Fruit fly (Drosophila melanogaster) whole organism, embryonic: ENCODE data around the gene CG14220.

Experiments
- ATbp ChIP-seq: fragments of 200-800 bp; sonication (Bioruptor generic); optimal IDR thresholded peaks from 2 replicates; lab custom pipeline; 2017; ENCODE audit warnings: missing biosample characterization, mild to moderate bottlenecking, missing genetic modification characterization, missing genetic modification reagents
- Blimp-1 ChIP-seq: fragments of 200-800 bp; sonication (Bioruptor generic); optimal IDR thresholded peaks from 3 replicates; lab custom pipeline; 2018; ENCODE audit warnings: missing biosample characterization, missing genetic modification characterization, mild to moderate bottlenecking, moderate library complexity, missing genetic modification reagents
- CG11560 ChIP-seq: fragments of 200-800 bp; sonication (Bioruptor generic); IDR thresholded peaks from 3 replicates; pipeline ENCODE4 v1.3.6; 2022; ENCODE audit warnings: missing biosample characterization, missing genetic modification characterization
- CG12155 ChIP-seq: fragments of 200-800 bp; sonication (Bioruptor generic); optimal IDR thresholded peaks from 3 replicates; lab custom pipeline; 2016; ENCODE audit warnings: missing biosample characterization, missing genetic modification characterization
- CG1233 ChIP-seq: fragments of 200-800 bp; sonication (Bioruptor generic); optimal IDR thresholded peaks from 4 replicates; lab custom pipeline; 2018; ENCODE audit warnings: missing biosample characterization, mild to moderate bottlenecking, missing genetic modification characterization
- CG13894 ChIP-seq: fragments of 200-800 bp; sonication (Bioruptor generic); optimal IDR thresholded peaks from 3 replicates; lab custom pipeline; 2018; ENCODE audit warnings: missing biosample characterization, mild to moderate bottlenecking, missing genetic modification characterization, moderate library complexity
- CG1529 ChIP-seq: fragments of 200-800 bp; sonication (Bioruptor generic); optimal IDR thresholded peaks from 3 replicates; lab custom pipeline; 2018; ENCODE audit warnings: missing biosample characterization, missing genetic modification characterization
- CG17361 ChIP-seq: fragments of 200-800 bp; sonication (Bioruptor generic); IDR thresholded peaks from 3 replicates; pipeline ENCODE4 v1.3.6; 2022; ENCODE audit warnings: missing biosample characterization, missing genetic modification characterization
- CG17385 ChIP-seq: fragments of 200-800 bp; sonication (Bioruptor generic); optimal IDR thresholded peaks from 3 replicates; lab custom pipeline; 2018; ENCODE audit warnings: missing biosample characterization, mild to moderate bottlenecking, missing genetic modification characterization
- CG17612 ChIP-seq: fragments of 200-800 bp; sonication (Bioruptor generic); IDR thresholded peaks from 2 replicates; pipeline ENCODE4 v1.3.6; 2022; ENCODE audit warnings: missing biosample characterization, missing genetic modification characterization
- CG17802 ChIP-seq: fragments of 200-800 bp; sonication (Bioruptor generic); optimal IDR thresholded peaks from 2 replicates; lab custom pipeline; 2018; ENCODE audit warnings: missing biosample characterization, mild to moderate bottlenecking, missing genetic modification characterization, moderate library complexity
- CG2129 ChIP-seq: fragments of 200-800 bp; sonication (Bioruptor generic); IDR thresholded peaks from 2 replicates; pipeline ENCODE4 v1.3.6; 2022; ENCODE audit warnings: missing biosample characterization, missing genetic modification characterization; ENCODE audit not compliant: partially characterized antibody
- CG30020 ChIP-seq: fragments of 200-800 bp; optimal IDR thresholded peaks from 2 replicates; lab custom pipeline; 2019; ENCODE audit warnings: missing biosample characterization, mild to moderate bottlenecking, missing genetic modification characterization, moderate library complexity
- CG30431 ChIP-seq: fragments of 200-800 bp; sonication (Bioruptor generic); optimal IDR thresholded peaks from 2 replicates; lab custom pipeline; 2017; ENCODE audit warnings: missing biosample characterization, missing genetic modification characterization
- CG32772 ChIP-seq: fragments of 200-800 bp; sonication (Bioruptor generic); IDR thresholded peaks from 2 replicates; pipeline ENCODE4 v1.3.6; 2022; ENCODE audit warnings: missing biosample characterization, missing genetic modification characterization
- CG34376 ChIP-seq: fragments of 200-800 bp; sonication (Bioruptor generic); optimal IDR thresholded peaks from 2 replicates; lab custom pipeline; 2018; ENCODE audit warnings: missing biosample characterization, mild to moderate bottlenecking, missing genetic modification characterization
- CG4282 ChIP-seq: fragments of 200-800 bp; sonication (Bioruptor generic); optimal IDR thresholded peaks from 2 replicates; lab custom pipeline; 2016; ENCODE audit warnings: missing biosample characterization, missing genetic modification characterization
- CG4820 ChIP-seq: fragments of 200-800 bp; sonication (Bioruptor generic); optimal IDR thresholded peaks from 3 replicates; lab custom pipeline; 2016; ENCODE audit warnings: missing biosample characterization, missing genetic modification characterization
- CG6272 ChIP-seq: fragments of 200-800 bp; sonication (Bioruptor generic); IDR thresholded peaks from 2 replicates; pipeline ENCODE4 v1.3.6; 2022; ENCODE audit warnings: missing biosample characterization, missing genetic modification characterization
- Camta ChIP-seq: fragments of 200-800 bp; sonication (Bioruptor generic); optimal IDR thresholded peaks from 2 replicates; lab custom pipeline; 2016; ENCODE audit warnings: missing biosample characterization, missing genetic modification characterization
- CrebB ChIP-seq: fragments of 200-800 bp; sonication (Bioruptor generic); optimal IDR thresholded peaks from 3 replicates; lab custom pipeline; 2018; ENCODE audit warnings: missing biosample characterization, mild to moderate bottlenecking, missing genetic modification characterization
- Fer3 ChIP-seq: fragments of 200-800 bp; sonication (Bioruptor generic); optimal IDR thresholded peaks from 2 replicates; lab custom pipeline; 2018; ENCODE audit warnings: missing biosample characterization, mild to moderate bottlenecking, missing genetic modification characterization, moderate library complexity
- Hey ChIP-seq: fragments of 200-800 bp; sonication (Bioruptor generic); optimal IDR thresholded peaks from 3 replicates; lab custom pipeline; 2018; ENCODE audit warnings: missing biosample characterization, mild to moderate bottlenecking, missing genetic modification characterization
- HmgZ ChIP-seq: fragments of 200-800 bp; sonication (Bioruptor generic); optimal IDR thresholded peaks from 2 replicates; lab custom pipeline; 2018; ENCODE audit warnings: missing biosample characterization, mild to moderate bottlenecking, missing genetic modification characterization
- NFAT ChIP-seq: fragments of 200-800 bp; sonication (Bioruptor generic); IDR thresholded peaks from 2 replicates; pipeline ENCODE4 v1.3.6; 2022; ENCODE audit warnings: missing biosample characterization, missing genetic modification characterization
- Ptx1 ChIP-seq: fragments of 200-800 bp; sonication (Bioruptor generic); IDR thresholded peaks from 2 replicates; pipeline ENCODE4 v1.3.6; 2022; ENCODE audit warnings: missing biosample characterization, missing genetic modification characterization
- Scr ChIP-seq: fragments of 200-800 bp; sonication (Bioruptor generic); IDR thresholded peaks from 2 replicates; pipeline ENCODE4 v1.3.6; 2022; ENCODE audit warnings: missing biosample characterization, missing genetic modification characterization; ENCODE audit not compliant: partially characterized antibody
- Sin3A ChIP-seq: fragments of >200 bp; optimal IDR thresholded peaks from 2 replicates; lab custom pipeline; 2018
- Sry-δ ChIP-seq: fragments of 200-800 bp; sonication (Bioruptor generic); optimal IDR thresholded peaks from 2 replicates; lab custom pipeline; 2016; ENCODE audit warnings: missing biosample characterization, missing genetic modification characterization
- Usf ChIP-seq: fragments of 200-800 bp; sonication (Bioruptor generic); optimal IDR thresholded peaks from 2 replicates; lab custom pipeline; 2017; ENCODE audit warnings: missing genotype, missing biosample characterization, missing genetic modification characterization
- chm ChIP-seq: fragments of 200-800 bp; sonication (Bioruptor generic); IDR thresholded peaks from 2 replicates; pipeline ENCODE4 v1.3.6; 2022; ENCODE audit warnings: missing biosample characterization, missing genetic modification characterization
- cwo ChIP-seq: fragments of 200-800 bp; sonication (Bioruptor generic); optimal IDR thresholded peaks from 3 replicates; lab custom pipeline; 2017; ENCODE audit warnings: missing biosample characterization, missing genetic modification characterization, mild to moderate bottlenecking, moderate library complexity, missing genetic modification reagents
- danr ChIP-seq: fragments of 200-800 bp; sonication (Bioruptor generic); IDR thresholded peaks from 2 replicates; pipeline ENCODE4 v1.3.6; 2022; ENCODE audit warnings: missing biosample characterization, missing genetic modification characterization
- dm ChIP-seq: fragments of 200-800 bp; sonication (Bioruptor generic); optimal IDR thresholded peaks from 3 replicates; lab custom pipeline; 2016; ENCODE audit warnings: missing biosample characterization, missing genetic modification characterization
- gce ChIP-seq: fragments of 200-800 bp; sonication (Bioruptor generic); IDR thresholded peaks from 3 replicates; pipeline ENCODE4 v1.3.6; 2022; ENCODE audit warnings: missing biosample characterization, missing genetic modification characterization
- grau ChIP-seq: fragments of 200-800 bp; optimal IDR thresholded peaks from 3 replicates; lab custom pipeline; 2019; ENCODE audit warnings: missing biosample characterization, mild to moderate bottlenecking, missing genetic modification characterization, moderate library complexity
- her ChIP-seq: fragments of 200-800 bp; sonication (Bioruptor generic); optimal IDR thresholded peaks from 2 replicates; lab custom pipeline; 2016; ENCODE audit warnings: missing biosample characterization, missing genetic modification characterization
- nerfin-1 ChIP-seq: fragments of 200-800 bp; sonication (Bioruptor generic); optimal IDR thresholded peaks from 3 replicates; lab custom pipeline; 2019; ENCODE audit warnings: missing biosample characterization, mild to moderate bottlenecking, missing genetic modification characterization, moderate library complexity
- nom ChIP-seq: fragments of 200-800 bp; sonication (Bioruptor generic); optimal IDR thresholded peaks from 2 replicates; lab custom pipeline; 2017; ENCODE audit warnings: missing biosample characterization, missing genetic modification characterization, mild to moderate bottlenecking, moderate library complexity, missing genetic modification reagents
- oc ChIP-seq: fragments of 200-800 bp; sonication (Bioruptor generic); optimal IDR thresholded peaks from 2 replicates; lab custom pipeline; 2018; ENCODE audit warnings: missing biosample characterization, mild to moderate bottlenecking, missing genetic modification characterization, moderate library complexity
- pan ChIP-seq, 4 experiments: fragments of >200 bp in 3 of 4; fragments of 200-800 bp in 1 of 4; sonication (Bioruptor generic) in 1 of 4; optimal IDR thresholded peaks in 3 of 4; IDR thresholded peaks in 1 of 4; 2 replicates each; pipeline versions ENCODE4 v1.3.6 to Lab custom; 2017 to 2022; ENCODE audit warnings: missing biosample characterization in 2 of 4, missing genetic modification characterization in 2 of 4, mixed read lengths in 1 of 4
- pfk ChIP-seq: fragments of 200-800 bp; sonication (Bioruptor generic); optimal IDR thresholded peaks from 2 replicates; lab custom pipeline; 2018; ENCODE audit warnings: missing biosample characterization, mild to moderate bottlenecking, missing genetic modification characterization, moderate library complexity
- pho ChIP-seq: fragments of 200-800 bp; sonication (Bioruptor generic); optimal IDR thresholded peaks from 2 replicates; lab custom pipeline; 2016; ENCODE audit warnings: missing biosample characterization, missing genetic modification characterization
- row ChIP-seq: fragments of 200-800 bp; sonication (Bioruptor generic); IDR thresholded peaks from 3 replicates; pipeline ENCODE4 v1.3.6; 2022; ENCODE audit warnings: missing biosample characterization, missing genetic modification characterization
- sisA ChIP-seq: fragments of 200-800 bp; sonication (Bioruptor generic); IDR thresholded peaks from 2 replicates; pipeline ENCODE4 v1.3.6; 2022; ENCODE audit warnings: missing biosample characterization, missing genetic modification characterization
- so ChIP-seq: fragments of 200-800 bp; sonication (Bioruptor generic); IDR thresholded peaks from 3 replicates; pipeline ENCODE4 v1.3.6; 2022; ENCODE audit warnings: missing biosample characterization, missing genetic modification characterization
- sob ChIP-seq: fragments of 200-800 bp; sonication (Bioruptor generic); IDR thresholded peaks from 2 replicates; pipeline ENCODE4 v1.3.6; 2022; ENCODE audit warnings: missing biosample characterization, missing genetic modification characterization
- ttk ChIP-seq: fragments of 200-800 bp; sonication (Bioruptor generic); IDR thresholded peaks from 2 replicates; pipeline ENCODE4 v2.1.2; 2022; ENCODE audit warnings: missing biosample characterization, missing genetic modification characterization
- zfh1 ChIP-seq: fragments of 200-800 bp; sonication (Bioruptor generic); IDR thresholded peaks from 3 replicates; pipeline ENCODE4 v1.3.6; 2022; ENCODE audit warnings: missing biosample characterization, missing genetic modification characterization

Gene CG14220

dm6 chrX:19597684-19598363, 3.8 kb downstream of the CG14220 start, which contains the start of gene RpS10b (continued):
- TF ChIP-seq sob (peak; percentile 76), zfh1 (GFP tag; lab: Robert Waterston, UW) (peak; percentile 86), pan (optimal IDR thresholded peaks at IDR 0.05; lab: Kevin White, UChicago) (no peak), pan (GFP tag; optimal IDR thresholded peaks at IDR 0.05 in 1 of 2, IDR thresholded peaks at IDR 0.05 in 1 of 2) (peak in 1 of 2 experiments; percentile 87), chm (GFP tag; lab: Robert Waterston, UW) (peak; percentile 90), Scr (GFP tag; lab: Robert Waterston, UW) (peak; percentile 97), CG17385 (peak; percentile 98), cwo (GFP tag; lab: Kevin White, UChicago) (peak; percentile 77), Sry-δ (peak; percentile 95), CG11560 (tag; lab: Robert Waterston, UW) (peak; percentile 73; the same call in 1 of the 3 replicates), grau (tag; lab: Kevin White, UChicago) (peak; percentile 81), CG30020 (tag; lab: Kevin White, UChicago) (peak; percentile 69), Blimp-1 (peak; percentile 57), CG34376 (peak; percentile 99), row (GFP tag; lab: Robert Waterston, UW) (peak; percentile 55), Usf (GFP tag; lab: Kevin White, UChicago) (peak; percentile 86), danr (GFP tag; lab: Robert Waterston, UW) (peak; percentile 32; the same call in 1 of the 2 replicates), ATbp (peak; percentile 92), CG30431 (GFP tag; lab: Kevin White, UChicago) (peak; percentile 87), CG6272 (GFP tag; lab: Robert Waterston, UW) (peak; percentile 63; the same call in 1 of the 2 replicates), CG1233 (peak; percentile 96), ttk (GFP tag; lab: Robert Waterston, UW) (peak; percentile 60), NFAT (GFP tag; lab: Robert Waterston, UW) (peak; percentile 85), CG17802 (tag; lab: Kevin White, UChicago) (peak; percentile 74), Sin3A (lab: Kevin White, UChicago) (peak; percentile 99), CG12155 (GFP tag; lab: Kevin White, UChicago) (peak; percentile 62), pho (GFP tag; lab: Kevin White, UChicago) (peak; percentile 85), Ptx1 (peak; percentile 61), CG17612 (GFP tag; lab: Robert Waterston, UW) (peak; percentile 60; the same call in 1 of the 2 replicates), Fer3 (peak; percentile 86), CG17361 (GFP tag; lab: Robert Waterston, UW) (peak; percentile 93), HmgZ (tag; lab: Kevin White, UChicago) (peak; percentile 81), CG2129 (GFP tag; lab: Robert Waterston, UW) (peak; percentile 85), CG1529 (GFP tag; lab: Kevin White, UChicago) (peak; percentile 84), nerfin-1 (tag; lab: Kevin White, UChicago) (peak; percentile 88), oc (tag; lab: Kevin White, UChicago) (peak; percentile 68), CG4282 (no peak), Camta (peak; percentile 73), gce (GFP tag; lab: Robert Waterston, UW) (peak; percentile 87), CG32772 (peak; percentile 69; the same call in 1 of the 2 replicates), sisA (GFP tag; lab: Robert Waterston, UW) (peak; percentile 55; the same call in 1 of the 2 replicates), her (GFP tag; lab: Kevin White, UChicago) (peak; percentile 84), Hey (tag; lab: Kevin White, UChicago) (peak; percentile 91), so (peak; percentile 85), CG4820 (peak; percentile 75), dm (GFP tag; lab: Kevin White, UChicago) (peak; percentile 95), pfk (peak; percentile 81), nom (GFP tag; lab: Kevin White, UChicago) (peak; percentile 96), CG13894 (tag; lab: Kevin White, UChicago) (peak; percentile 77), CrebB (peak; percentile 94)
